Worm (Caenorhabditis elegans) whole organism, L3 larva: Measurements from ENCODE around the gene acp-7.

Experiments
- elt-1 ChIP-seq: fragments of 150-350 bp; optimal IDR thresholded peaks from 2 replicates; lab custom pipeline; 2014; ENCODE audit warnings: missing biosample characterization, missing genetic modification characterization
- fkh-10 ChIP-seq: sonication (generic microtip); optimal IDR thresholded peaks from 2 replicates; lab custom pipeline; 2017; ENCODE audit warnings: missing biosample characterization, missing genetic modification reagents, missing genetic modification characterization
- lin-15B ChIP-seq: fragments of 150-350 bp; optimal IDR thresholded peaks from 2 replicates; lab custom pipeline; 2014; ENCODE audit warnings: missing biosample characterization, missing genetic modification characterization
- nfya-1 ChIP-seq: sonication (generic microtip); optimal IDR thresholded peaks from 2 replicates; lab custom pipeline; 2017; ENCODE audit warnings: missing genetic modification characterization, mild to moderate bottlenecking, missing compliant biosample characterization, antibody characterized with exemption, moderate library complexity; ENCODE audit not compliant: insufficient read depth
- nhr-11 ChIP-seq: fragments of 150-350 bp; optimal IDR thresholded peaks from 2 replicates; lab custom pipeline; 2014; ENCODE audit warnings: missing biosample characterization, missing genetic modification characterization
- nhr-76 ChIP-seq: fragments of 150-350 bp; sonication (generic microtip); optimal IDR thresholded peaks from 5 replicates; lab custom pipeline; 2014; ENCODE audit warnings: missing biosample characterization, missing genetic modification characterization
- nhr-77 ChIP-seq: fragments of 150-350 bp; optimal IDR thresholded peaks from 2 replicates; lab custom pipeline; 2014; ENCODE audit warnings: missing biosample characterization, missing genetic modification characterization
- pha-4 ChIP-seq: fragments of 150-350 bp; optimal IDR thresholded peaks from 2 replicates; lab custom pipeline; 2014; ENCODE audit warnings: missing biosample characterization, missing genetic modification reagents, missing genetic modification characterization
- pqm-1 ChIP-seq: fragments of 150-350 bp; optimal IDR thresholded peaks from 2 replicates; lab custom pipeline; 2017; ENCODE audit warnings: missing biosample characterization, missing genetic modification characterization, inconsistent platforms
- tbx-2 ChIP-seq: sonication (generic microtip); optimal IDR thresholded peaks from 2 replicates; lab custom pipeline; 2016; ENCODE audit warnings: mild to moderate bottlenecking, missing genetic modification characterization, missing compliant biosample characterization
- zag-1 ChIP-seq: fragments of 150-350 bp; optimal IDR thresholded peaks from 2 replicates; lab custom pipeline; 2014; ENCODE audit warnings: missing biosample characterization, missing genetic modification characterization
- ztf-4 ChIP-seq: fragments of 150-350 bp; optimal IDR thresholded peaks from 2 replicates; lab custom pipeline; 2014; ENCODE audit warnings: missing biosample characterization, missing genetic modification characterization

- TF ChIP-seq pha-4, result no peak
- TF ChIP-seq fkh-10 (GFP tag; lab: Kevin White, UChicago), result no peak
- peak; percentile 77 for TF ChIP-seq lin-15B (tag; lab: Kevin White, UChicago)
- TF ChIP-seq nfya-1 (tag; lab: Kevin White, UChicago), result no peak
- TF ChIP-seq ztf-4 (tag; lab: Kevin White, UChicago), result no peak
- TF ChIP-seq elt-1 (tag; lab: Kevin White, UChicago), result no peak
- TF ChIP-seq nhr-77 (tag; lab: Kevin White, UChicago), result no peak
- no peak for TF ChIP-seq nhr-76
- TF ChIP-seq tbx-2 (tag; lab: Kevin White, UChicago), result no peak
- peak; percentile 25 for TF ChIP-seq pqm-1 (tag; lab: Kevin White, UChicago)
- no peak for TF ChIP-seq zag-1 (tag; lab: Kevin White, UChicago)
- no peak for TF ChIP-seq nhr-11 (tag; lab: Kevin White, UChicago)
Observed at ce11 chrIV:6415149-6415548, 16.3 kb downstream of the acp-7 start, which contains the start of gene exos-2.
